Worm (Caenorhabditis elegans): Measurements from ENCODE around the gene cct-5.

cct-5 gene

ce11 chrIII:4506590-4507128 is 1.3 kb downstream of the cct-5 start:
- TF ChIP-seq hpl-2 (GFP tag; optimal IDR thresholded peaks at IDR 0.05) (no peak), ztf-11 (tag; optimal IDR thresholded peaks at IDR 0.05) (no peak), efl-1 (optimal IDR thresholded peaks at IDR 0.05) (no peak), efl-1 (GFP tag; optimal IDR thresholded peaks at IDR 0.05 in 1 of 2) (peak in 1 of 2 experiments; percentile 61), nhr-85 (tag) (peak; percentile 38)

- TF ChIP-seq unc-30 (tag; optimal IDR thresholded peaks at IDR 0.05) (no peak), tlp-1 (tag; optimal IDR thresholded peaks at IDR 0.05) (peak; percentile 26), pqm-1 (tag; optimal IDR thresholded peaks at IDR 0.05) (peak; percentile 43), elt-2 (tag; optimal IDR thresholded peaks at IDR 0.05) (peak; percentile 76)
Measured at ce11 chrIII:4506140-4506539, 1.8 kb downstream of the cct-5 start.

- TF ChIP-seq unc-86 (tag; optimal IDR thresholded peaks at IDR 0.05) (peak; percentile 62), xbp-1 (tag; optimal IDR thresholded peaks at IDR 0.05) (peak; percentile 37), nhr-47 (tag; optimal IDR thresholded peaks at IDR 0.05) (peak; percentile 58), aha-1 (tag; optimal IDR thresholded peaks at IDR 0.05) (no peak), lin-35 (GFP tag; optimal IDR thresholded peaks at IDR 0.05) (peak in 1 of 2 experiments; percentile 34), nhr-71 (tag; optimal IDR thresholded peaks at IDR 0.05) (peak; percentile 26), lsy-2 (tag; optimal IDR thresholded peaks at IDR 0.05) (peak in 1 of 2 experiments; percentile 58), ces-1 (GFP tag; optimal IDR thresholded peaks at IDR 0.05) (peak; percentile 36), ztf-4 (tag; optimal IDR thresholded peaks at IDR 0.05) (no peak), lin-14 (GFP tag; optimal IDR thresholded peaks at IDR 0.05) (peak; percentile 91), ceh-63 (GFP tag; optimal IDR thresholded peaks at IDR 0.05) (no peak), tlp-1 (tag; optimal IDR thresholded peaks at IDR 0.05) (no peak), swsn-7 (tag; optimal IDR thresholded peaks at IDR 0.05) (peak; percentile 36), snu-23 (GFP tag; optimal IDR thresholded peaks at IDR 0.05) (peak; percentile 32), tbx-2 (tag; optimal IDR thresholded peaks at IDR 0.05) (peak; percentile 68), fkh-8 (tag; optimal IDR thresholded peaks at IDR 0.05) (peak; percentile 64), unc-62 (GFP tag; optimal IDR thresholded peaks at IDR 0.05) (no peak), ceh-82 (tag; optimal IDR thresholded peaks at IDR 0.05) (peak in 1 of 3 experiments; percentile 39), fkh-4 (tag; optimal IDR thresholded peaks at IDR 0.05; ENCODE audit: borderline replicate concordance) (peak; percentile 12), ets-5 (GFP tag; IDR thresholded peaks at IDR 0.05) (no peak), blmp-1 (tag; optimal IDR thresholded peaks at IDR 0.05) (peak; percentile 20), nhr-85 (tag) (no peak), nhr-237 (tag; optimal IDR thresholded peaks at IDR 0.05) (peak; percentile 1), nhr-28 (tag; optimal IDR thresholded peaks at IDR 0.05) (no peak), efl-1 (optimal IDR thresholded peaks at IDR 0.05) (peak in 1 of 2 experiments; percentile 4), efl-1 (GFP tag; optimal IDR thresholded peaks at IDR 0.05 in 1 of 2) (no peak), mef-2 (tag; optimal IDR thresholded peaks at IDR 0.05) (no peak), pax-3 (tag; optimal IDR thresholded peaks at IDR 0.05) (no peak), dpl-1 (GFP tag; optimal IDR thresholded peaks at IDR 0.05) (peak in 1 of 3 experiments; percentile 0), egl-13 (tag; optimal IDR thresholded peaks at IDR 0.05) (peak; percentile 64), pag-3 (tag; optimal IDR thresholded peaks at IDR 0.05; ENCODE audit: borderline replicate concordance, insufficient read depth) (no peak), ceh-8 (GFP tag; optimal IDR thresholded peaks at IDR 0.05) (peak; percentile 7), dsc-1 (tag; optimal IDR thresholded peaks at IDR 0.05) (peak; percentile 81), mep-1 (tag; optimal IDR thresholded peaks at IDR 0.05) (no peak), mdl-1 (tag; optimal IDR thresholded peaks at IDR 0.05) (peak in 1 of 2 experiments; percentile 49), fkh-10 (GFP tag; optimal IDR thresholded peaks at IDR 0.05) (peak; percentile 60), vab-15 (tag; optimal IDR thresholded peaks at IDR 0.05) (no peak)
Measured at ce11 chrIII:4505726-4506125, 2.2 kb downstream of the cct-5 start.

Measured in whole organism, L1 larva.